Fruit fly (Drosophila melanogaster): ENCODE measurements around the gene Arc42.

Gene Arc42

dm6 chr3R:19863979-19864775 lies 13.4 kb upstream of the Arc42 start, which contains the start of the genes CG4572 and CG4686:
Gene CG4572, minus strand, starts transcription at chr3R:19864393.
Gene CG4686, plus strand, starts transcription at chr3R:19864496.
- peak; percentile 99 for TF ChIP-seq tj (GFP tag; optimal IDR thresholded peaks at IDR 0.05)
- peak; percentile 77 for TF ChIP-seq toe (GFP tag; optimal IDR thresholded peaks at IDR 0.05)
- peak; percentile 84 to 96 for TF ChIP-seq cnc (optimal IDR thresholded peaks at IDR 0.05)
- peak; percentile 97 for TF ChIP-seq CG14711 (tag; optimal IDR thresholded peaks at IDR 0.05)
- TF ChIP-seq Crg-1 (GFP tag; optimal IDR thresholded peaks at IDR 0.05) = peak; percentile 82
- TF ChIP-seq CG7101 (tag; optimal IDR thresholded peaks at IDR 0.05) = peak; percentile 77
- peak; percentile 91 for TF ChIP-seq Hr96 (GFP tag; optimal IDR thresholded peaks at IDR 0.05)
- peak; percentile 87 for TF ChIP-seq CG11617 (GFP tag; optimal IDR thresholded peaks at IDR 0.05)
- peak; percentile 72 for TF ChIP-seq CG33017 (tag; optimal IDR thresholded peaks at IDR 0.05)
- TF ChIP-seq pad (GFP tag; optimal IDR thresholded peaks at IDR 0.05) = peak; percentile 69
- TF ChIP-seq kay (GFP tag; ENCODE audit: borderline replicate concordance) = no peak
- TF ChIP-seq cic (GFP tag; optimal IDR thresholded peaks at IDR 0.05) = peak; percentile 75
- TF ChIP-seq bab1 (GFP tag; optimal IDR thresholded peaks at IDR 0.05) = peak; percentile 82
- peak; percentile 64 for TF ChIP-seq ovo (GFP tag; optimal IDR thresholded peaks at IDR 0.05)
- peak; percentile 65 for TF ChIP-seq Clk (GFP tag; optimal IDR thresholded peaks at IDR 0.05)
- peak; percentile 88 for TF ChIP-seq CG7045 (GFP tag; optimal IDR thresholded peaks at IDR 0.05)
- TF ChIP-seq CG1620 (GFP tag; optimal IDR thresholded peaks at IDR 0.05) = peak; percentile 73
- TF ChIP-seq Mnt (GFP tag; optimal IDR thresholded peaks at IDR 0.05) = peak; percentile 55
- TF ChIP-seq CG12768 (GFP tag; optimal IDR thresholded peaks at IDR 0.05) = peak; percentile 78
- TF ChIP-seq CG5204 (GFP tag; optimal IDR thresholded peaks at IDR 0.05) = peak; percentile 90

dm6 chr3R:19873102-19873737 lies 4.3 kb upstream of the Arc42 start:
- TF ChIP-seq CG7045 (GFP tag; optimal IDR thresholded peaks at IDR 0.05) (no peak), CG7101 (tag; optimal IDR thresholded peaks at IDR 0.05) (no peak), CG5204 (GFP tag; optimal IDR thresholded peaks at IDR 0.05) (no peak), kay (GFP tag; ENCODE audit: borderline replicate concordance) (no peak), cnc (optimal IDR thresholded peaks at IDR 0.05) (no peak), CG11617 (GFP tag; optimal IDR thresholded peaks at IDR 0.05) (no peak), Clk (GFP tag; optimal IDR thresholded peaks at IDR 0.05) (no peak), ovo (GFP tag; optimal IDR thresholded peaks at IDR 0.05) (no peak), CG33017 (tag; optimal IDR thresholded peaks at IDR 0.05) (no peak), tj (GFP tag; optimal IDR thresholded peaks at IDR 0.05) (no peak), bab1 (GFP tag; optimal IDR thresholded peaks at IDR 0.05) (no peak), toe (GFP tag; optimal IDR thresholded peaks at IDR 0.05) (no peak), CG12768 (GFP tag; optimal IDR thresholded peaks at IDR 0.05) (no peak), CG1620 (GFP tag; optimal IDR thresholded peaks at IDR 0.05) (no peak), pad (GFP tag; optimal IDR thresholded peaks at IDR 0.05) (no peak), Crg-1 (GFP tag; optimal IDR thresholded peaks at IDR 0.05) (peak; percentile 8), Hr96 (GFP tag; optimal IDR thresholded peaks at IDR 0.05) (no peak), cic (GFP tag; optimal IDR thresholded peaks at IDR 0.05) (peak; percentile 90), Mnt (GFP tag; optimal IDR thresholded peaks at IDR 0.05) (peak; percentile 2), CG14711 (tag; optimal IDR thresholded peaks at IDR 0.05) (no peak)

- TF ChIP-seq kay (GFP tag; ENCODE audit: borderline replicate concordance) (no peak), CG12768 (GFP tag; optimal IDR thresholded peaks at IDR 0.05) (peak; percentile 56), CG14711 (tag; optimal IDR thresholded peaks at IDR 0.05) (no peak), cic (GFP tag; optimal IDR thresholded peaks at IDR 0.05) (peak; percentile 61), pad (GFP tag; optimal IDR thresholded peaks at IDR 0.05) (peak; percentile 42), Hr96 (GFP tag; optimal IDR thresholded peaks at IDR 0.05) (peak; percentile 30), toe (GFP tag; optimal IDR thresholded peaks at IDR 0.05) (no peak)
Observed at dm6 chr3R:19875118-19875887, 2.2 kb upstream of the Arc42 start, which contains the start of gene Mrp5. Gene Mrp5, minus strand, starts transcription at chr3R:19875678.

- TF ChIP-seq Hr96 (GFP tag; optimal IDR thresholded peaks at IDR 0.05) (no peak), Clk (GFP tag; optimal IDR thresholded peaks at IDR 0.05) (no peak), bab1 (GFP tag; optimal IDR thresholded peaks at IDR 0.05) (peak; percentile 39), toe (GFP tag; optimal IDR thresholded peaks at IDR 0.05) (no peak)
Observed at dm6 chr3R:19879470-19880052, 2.0 kb downstream of the Arc42 start, which contains the start of gene Ask1. Gene Ask1, plus strand, starts transcription at chr3R:19879719.

dm6 chr3R:19880431-19880939 lies 2.9 kb downstream of the Arc42 start:
- TF ChIP-seq ovo (GFP tag; optimal IDR thresholded peaks at IDR 0.05) (no peak), CG11617 (GFP tag; optimal IDR thresholded peaks at IDR 0.05) (peak; percentile 62), kay (GFP tag; ENCODE audit: borderline replicate concordance) (no peak), CG33017 (tag; optimal IDR thresholded peaks at IDR 0.05) (peak; percentile 59), pad (GFP tag; optimal IDR thresholded peaks at IDR 0.05) (peak; percentile 52), bab1 (GFP tag; optimal IDR thresholded peaks at IDR 0.05) (peak; percentile 74), cnc (optimal IDR thresholded peaks at IDR 0.05) (no peak), CG7045 (GFP tag; optimal IDR thresholded peaks at IDR 0.05) (no peak), CG14711 (tag; optimal IDR thresholded peaks at IDR 0.05) (peak; percentile 35), cic (GFP tag; optimal IDR thresholded peaks at IDR 0.05) (no peak), CG12768 (GFP tag; optimal IDR thresholded peaks at IDR 0.05) (peak; percentile 52), Mnt (GFP tag; optimal IDR thresholded peaks at IDR 0.05) (peak; percentile 61), Clk (GFP tag; optimal IDR thresholded peaks at IDR 0.05) (no peak), toe (GFP tag; optimal IDR thresholded peaks at IDR 0.05) (no peak), CG5204 (GFP tag; optimal IDR thresholded peaks at IDR 0.05) (no peak), Crg-1 (GFP tag; optimal IDR thresholded peaks at IDR 0.05) (peak; percentile 26), tj (GFP tag; optimal IDR thresholded peaks at IDR 0.05) (peak; percentile 11), CG1620 (GFP tag; optimal IDR thresholded peaks at IDR 0.05) (peak; percentile 18), CG7101 (tag; optimal IDR thresholded peaks at IDR 0.05) (peak; percentile 66), Hr96 (GFP tag; optimal IDR thresholded peaks at IDR 0.05) (peak; percentile 37)
